Worm (Caenorhabditis elegans): ENCODE measurements around the gene F35G12.5.

Gene F35G12.5

DNA sequence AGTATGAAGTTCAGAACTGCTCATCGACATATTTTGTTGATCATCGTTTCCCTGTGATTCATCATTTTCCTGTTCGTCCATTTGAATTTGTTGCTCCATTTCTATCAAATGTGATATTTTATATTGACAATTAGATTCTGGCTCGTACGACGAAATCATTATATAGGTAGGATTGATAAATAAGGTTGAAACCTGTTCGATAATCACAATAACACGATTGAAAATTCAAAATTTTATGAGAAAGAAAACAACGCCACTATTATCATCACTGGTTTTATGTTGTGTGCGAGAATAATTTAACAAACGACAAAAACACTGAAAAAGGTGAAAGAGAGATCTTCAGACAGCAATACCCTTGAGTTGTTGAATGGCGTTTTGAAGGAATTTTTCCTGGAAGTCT, 10.4 kb downstream of the F35G12.5 start, which contains the start of gene apc-11:
Gene apc-11, minus strand, starts transcription at position 101 of the 400 bp plus-strand sequence.
- TF ChIP-seq hrde-1 (tag; optimal IDR thresholded peaks at IDR 0.05; ENCODE audit: borderline replicate concordance): no peak
- TF ChIP-seq F23B12.7 (tag; optimal IDR thresholded peaks at IDR 0.05; ENCODE audit: insufficient read depth): no peak
- TF ChIP-seq unc-130 (GFP tag; optimal IDR thresholded peaks at IDR 0.05): no peak
- TF ChIP-seq attf-6 (GFP tag; IDR thresholded peaks at IDR 0.05): no peak
- no peak for TF ChIP-seq cebp-1 (GFP tag; IDR thresholded peaks at IDR 0.05)
- no peak for TF ChIP-seq cebp-1 (tag; optimal IDR thresholded peaks at IDR 0.05)
- no peak for TF ChIP-seq C17E4.6 (GFP tag; IDR thresholded peaks at IDR 0.05)
- no peak for TF ChIP-seq sptf-2 (GFP tag; optimal IDR thresholded peaks at IDR 0.05)
- TF ChIP-seq K12H6.12 (tag; optimal IDR thresholded peaks at IDR 0.05): no peak
- TF ChIP-seq aptf-2 (GFP tag; conservative IDR thresholded peaks at IDR 0.05): no peak
- no peak for TF ChIP-seq T07F8.4 (tag; optimal IDR thresholded peaks at IDR 0.05)

DNA sequence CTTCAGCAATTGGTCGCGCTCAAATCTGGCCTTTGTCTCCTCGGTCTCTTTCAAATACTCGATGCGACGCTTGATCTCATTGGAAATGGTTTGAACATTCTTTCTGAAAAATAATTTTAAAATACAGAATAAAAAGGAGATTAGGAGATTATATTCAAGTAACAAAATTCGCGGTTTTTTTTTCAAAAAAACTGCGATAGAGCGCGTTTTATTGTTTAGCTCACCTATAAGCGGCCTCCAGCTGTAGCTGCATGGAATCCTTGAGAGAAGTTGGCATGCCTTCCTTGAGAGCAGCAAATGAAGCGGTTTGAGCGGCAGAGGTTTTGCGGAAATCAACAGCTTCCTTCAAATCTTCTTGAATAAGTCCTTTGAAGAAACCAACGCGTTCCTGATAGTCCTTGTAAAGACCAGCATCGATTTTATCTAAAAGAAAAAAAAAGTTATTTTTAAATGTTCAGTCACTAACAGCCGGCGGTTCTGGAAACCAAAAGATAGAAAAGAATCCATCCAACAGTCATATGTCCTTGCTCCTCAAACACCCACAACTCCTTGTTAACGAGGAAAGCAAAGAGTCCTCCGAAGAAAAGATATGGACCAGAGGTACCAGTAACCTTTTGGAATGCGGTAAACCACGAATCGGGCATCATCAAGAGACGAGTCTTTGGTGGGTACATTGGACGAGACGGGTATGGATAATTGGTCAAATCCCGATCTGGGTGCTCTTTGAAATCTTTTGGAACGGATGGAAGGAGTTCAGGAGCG, 11.0 kb downstream of the F35G12.5 start:
- TF ChIP-seq attf-5 (GFP tag; optimal IDR thresholded peaks at IDR 0.05): no peak
- TF ChIP-seq cebp-1 (GFP tag; IDR thresholded peaks at IDR 0.05): no peak
- TF ChIP-seq cebp-1 (tag; optimal IDR thresholded peaks at IDR 0.05): no peak
- no peak for TF ChIP-seq ceh-27 (GFP tag; optimal IDR thresholded peaks at IDR 0.05)
- TF ChIP-seq lin-26 (GFP tag; IDR thresholded peaks at IDR 0.05): 0 out of 2 replicates have a peak, but pooled peaks have one; percentile 43
- no peak for TF ChIP-seq aptf-3 (GFP tag; IDR thresholded peaks at IDR 0.05)

- no peak for TF ChIP-seq hlh-12 (tag; optimal IDR thresholded peaks at IDR 0.05)
- TF ChIP-seq F22D6.2 (tag; optimal IDR thresholded peaks at IDR 0.05): no peak
- TF ChIP-seq B0035.1 (tag; optimal IDR thresholded peaks at IDR 0.05): no peak
- TF ChIP-seq mes-4 (tag; optimal IDR thresholded peaks at IDR 0.05): no peak
- TF ChIP-seq nfyb-1 (GFP tag; IDR thresholded peaks at IDR 0.05): 0 out of 2 replicates have a peak, but pooled peaks have one; percentile 13
- no peak for TF ChIP-seq ekl-4 (GFP tag; IDR thresholded peaks at IDR 0.05)
- TF ChIP-seq attf-5 (GFP tag; optimal IDR thresholded peaks at IDR 0.05): no peak
- TF ChIP-seq T26A5.8 (tag; optimal IDR thresholded peaks at IDR 0.05): no peak
- no peak for TF ChIP-seq mel-28 (tag; optimal IDR thresholded peaks at IDR 0.05; ENCODE audit: borderline replicate concordance)
- TF ChIP-seq hlh-26 (GFP tag; conservative IDR thresholded peaks at IDR 0.05): no peak
- TF ChIP-seq chd-7 (tag; optimal IDR thresholded peaks at IDR 0.05): no peak
- no peak for TF ChIP-seq ceh-27 (GFP tag; optimal IDR thresholded peaks at IDR 0.05)
- 0 out of 2 replicates have a peak, but pooled peaks have one; percentile 13 for TF ChIP-seq hmg-1.2 (GFP tag; IDR thresholded peaks at IDR 0.05)
- TF ChIP-seq ceh-58 (GFP tag; IDR thresholded peaks at IDR 0.05): no peak
- TF ChIP-seq snpc-1.1 (tag; optimal IDR thresholded peaks at IDR 0.05; ENCODE audit: insufficient read depth): no peak
- no peak for TF ChIP-seq C06A6.2 (GFP tag; conservative IDR thresholded peaks at IDR 0.05)
- peak; percentile 45 for TF ChIP-seq F23B12.7 (tag; optimal IDR thresholded peaks at IDR 0.05; ENCODE audit: insufficient read depth)
- no peak for TF ChIP-seq ceh-100 (GFP tag; IDR thresholded peaks at IDR 0.05)
- 0 out of 2 replicates have a peak, but pooled peaks have one; percentile 48 for TF ChIP-seq hsf-1 (GFP tag; IDR thresholded peaks at IDR 0.05)
- TF ChIP-seq aptf-3 (GFP tag; IDR thresholded peaks at IDR 0.05): no peak
- peak; percentile 90 for TF ChIP-seq madf-6 (GFP tag; IDR thresholded peaks at IDR 0.05)
- peak; percentile 41 for TF ChIP-seq him-1 (tag; optimal IDR thresholded peaks at IDR 0.05)
- peak; percentile 72 for TF ChIP-seq madf-8 (GFP tag; conservative IDR thresholded peaks at IDR 0.05)
- TF ChIP-seq gei-17 (GFP tag; optimal IDR thresholded peaks at IDR 0.05): no peak
- no peak for TF ChIP-seq repo-1 (tag; optimal IDR thresholded peaks at IDR 0.05)
- TF ChIP-seq sptf-2 (GFP tag; optimal IDR thresholded peaks at IDR 0.05): no peak
- no peak for TF ChIP-seq dpff-1 (tag; optimal IDR thresholded peaks at IDR 0.05)
- peak; percentile 40 for TF ChIP-seq snpc-1.3 (tag; optimal IDR thresholded peaks at IDR 0.05; ENCODE audit: insufficient read depth)
- no peak for TF ChIP-seq mxl-1 (tag; optimal IDR thresholded peaks at IDR 0.05)
- no peak for TF ChIP-seq snpc-4 (GFP tag; optimal IDR thresholded peaks at IDR 0.05)
- peak in 1 of 4 experiments; percentile 27 for TF ChIP-seq snpc-4 (tag; optimal IDR thresholded peaks at IDR 0.05)
- TF ChIP-seq lsy-27 (tag; optimal IDR thresholded peaks at IDR 0.05; ENCODE audit: borderline replicate concordance, insufficient read depth): no peak
- TF ChIP-seq nhr-120 (GFP tag; IDR thresholded peaks at IDR 0.05): no peak
These were observed 11.9 kb downstream of the F35G12.5 start, which contains the start of gene asb-1 for ce11 chrIII:4595771-4596227. Gene asb-1, minus strand, starts transcription at chrIII:4595821.
